Fruit fly (Drosophila melanogaster): ENCODE results near the gene RunxA.
A peak's percentile ranks its signal among the peaks of the same experiment; 100 is the strongest.
"Not testable (repeated sequence)": the region's sequence is repeated elsewhere in the genome, so short reads cannot be mapped to it uniquely, and the experiment has no call there.

RunxA gene

dm6 chrX:20612979-20613378 lies 10.6 kb downstream of the RunxA start:
- TF ChIP-seq CG8478 (optimal IDR thresholded peaks at IDR 0.05) (no peak), CTCF (optimal IDR thresholded peaks at IDR 0.05) (no peak)

dm6 chrX:20582821-20583607 lies 40.6 kb downstream of the RunxA start:
- no peak for TF ChIP-seq CG8478 (optimal IDR thresholded peaks at IDR 0.05)
- peak; percentile 34 to 53 for TF ChIP-seq CTCF (optimal IDR thresholded peaks at IDR 0.05)

- TF ChIP-seq CTCF, CG8478 (optimal IDR thresholded peaks at IDR 0.05): not testable (repeated sequence)
These were observed 49.6 kb downstream of the RunxA start, which contains the start of gene CG42580 for dm6 chrX:20573982-20574381. CG42580 (plus strand) TSS chrX:20574282.

dm6 chrX:20559582-20559981 lies 64.0 kb downstream of the RunxA start:
- TF ChIP-seq CTCF (optimal IDR thresholded peaks at IDR 0.05), result no peak
- TF ChIP-seq CG8478 (optimal IDR thresholded peaks at IDR 0.05), result no peak

Measured in S2 (cell line).